Worm (Caenorhabditis elegans) whole organism, early embryonic: Measurements from ENCODE around the gene cyn-12.

Experiments used
- B0310.2 ChIP-seq: sonication (generic microtip); optimal IDR thresholded peaks from 2 replicates; lab custom pipeline; 2016; ENCODE audit warnings: mild to moderate bottlenecking, missing genetic modification characterization, missing compliant biosample characterization
- F13C5.2 ChIP-seq: sonication (generic microtip); optimal IDR thresholded peaks from 2 replicates; lab custom pipeline; 2017; ENCODE audit warnings: mild to moderate bottlenecking, missing genetic modification characterization, inconsistent platforms, missing compliant biosample characterization
- aly-1 ChIP-seq: sonication (generic microtip); optimal IDR thresholded peaks from 2 replicates; lab custom pipeline; 2016; ENCODE audit warnings: missing genetic modification characterization, missing compliant biosample characterization
- ama-1 ChIP-seq: fragments of 150-350 bp; optimal IDR thresholded peaks from 2 replicates; lab custom pipeline; 2014
- ceh-13 ChIP-seq: fragments of 200-800 bp; sonication (Bioruptor generic); optimal IDR thresholded peaks from 2 replicates; lab custom pipeline; 2018; ENCODE audit warnings: mild to moderate bottlenecking, missing genetic modification characterization, missing compliant biosample characterization
- ceh-36 ChIP-seq: sonication (generic microtip); optimal IDR thresholded peaks from 2 replicates; lab custom pipeline; 2016; ENCODE audit warnings: missing genetic modification characterization, inconsistent platforms, missing compliant biosample characterization
- ets-7 ChIP-seq: sonication (generic microtip); optimal IDR thresholded peaks from 2 replicates; lab custom pipeline; 2016; ENCODE audit warnings: missing genotype, missing genetic modification characterization, missing compliant biosample characterization
- flt-1 ChIP-seq: fragments of 200-800 bp; sonication (Bioruptor generic); IDR thresholded peaks from 2 replicates; pipeline ENCODE4 v1.3.6; 2022; ENCODE audit warnings: missing genetic modification characterization, missing compliant biosample characterization
- hmbx-1 ChIP-seq: sonication (generic microtip); optimal IDR thresholded peaks from 2 replicates; lab custom pipeline; 2016; ENCODE audit warnings: mild to moderate bottlenecking, missing genetic modification characterization, missing compliant biosample characterization
- hmg-4 ChIP-seq: fragments of 200-800 bp; sonication (Bioruptor generic); optimal IDR thresholded peaks from 2 replicates; lab custom pipeline; 2018; ENCODE audit warnings: mild to moderate bottlenecking, missing genetic modification characterization, missing compliant biosample characterization
- hnd-1 ChIP-seq: sonication (generic microtip); optimal IDR thresholded peaks from 2 replicates; lab custom pipeline; 2016; ENCODE audit warnings: missing genetic modification characterization, missing compliant biosample characterization
- pes-1 ChIP-seq: fragments of 200-800 bp; sonication (Bioruptor generic); IDR thresholded peaks from 2 replicates; pipeline ENCODE4 v1.3.6; 2022; ENCODE audit warnings: missing genetic modification reagents, missing genetic modification characterization, missing compliant biosample characterization
- scrt-1 ChIP-seq: fragments of 200-800 bp; sonication (Bioruptor generic); IDR thresholded peaks from 2 replicates; pipeline ENCODE4 v1.3.6; 2022; ENCODE audit warnings: missing genetic modification characterization, missing compliant biosample characterization
- sea-1 ChIP-seq: fragments of 200-800 bp; sonication (Bioruptor generic); conservative IDR thresholded peaks from 2 replicates; pipeline ENCODE4 v1.3.6; 2022; ENCODE audit warnings: missing genetic modification characterization, missing compliant biosample characterization
- tbx-11 ChIP-seq: fragments of 200-800 bp; sonication (Bioruptor generic); IDR thresholded peaks from 2 replicates; pipeline ENCODE4 v1.3.6; 2022; ENCODE audit warnings: missing genetic modification characterization, missing compliant biosample characterization
- tbx-37 ChIP-seq: fragments of 200-800 bp; sonication (Bioruptor generic); conservative IDR thresholded peaks from 2 replicates; pipeline ENCODE4 v1.3.6; 2022; ENCODE audit warnings: missing genetic modification reagents, missing genetic modification characterization, missing compliant biosample characterization
- tra-4 ChIP-seq: sonication (generic microtip); optimal IDR thresholded peaks from 2 replicates; lab custom pipeline; 2017; ENCODE audit warnings: missing genetic modification characterization, missing compliant biosample characterization

cyn-12 gene

ce11 chrIV:7167983-7168760, 35.2 kb upstream of the cyn-12 start, which contains the start of gene skr-16:
Gene skr-16, plus strand, starts transcription at chrIV:7168710.
- TF ChIP-seq B0310.2 (tag; lab: Kevin White, UChicago) (no peak), pes-1 (no peak), ceh-13 (no peak), hmbx-1 (no peak), ceh-36 (tag; lab: Kevin White, UChicago) (no peak), F13C5.2 (no peak), tbx-11 (GFP tag; lab: Robert Waterston, UW) (no peak), ets-7 (tag; lab: Kevin White, UChicago) (no peak), flt-1 (GFP tag; lab: Robert Waterston, UW) (no peak), hnd-1 (tag; lab: Kevin White, UChicago) (no peak), hmg-4 (GFP tag; lab: Kevin White, UChicago) (no peak), tbx-37 (GFP tag; lab: Robert Waterston, UW) (no peak), aly-1 (tag; lab: Kevin White, UChicago) (no peak), tra-4 (tag; lab: Kevin White, UChicago) (no peak), ama-1 (lab: Kevin White, UChicago) (no peak), scrt-1 (no peak), sea-1 (no peak)

- TF ChIP-seq B0310.2 (tag; lab: Kevin White, UChicago), result no peak
- TF ChIP-seq flt-1 (GFP tag; lab: Robert Waterston, UW), result no peak
- TF ChIP-seq ceh-13, result no peak
- no peak for TF ChIP-seq scrt-1
- no peak for TF ChIP-seq hnd-1 (tag; lab: Kevin White, UChicago)
- TF ChIP-seq ama-1 (lab: Kevin White, UChicago), result no peak
- no peak for TF ChIP-seq ets-7 (tag; lab: Kevin White, UChicago)
- no peak for TF ChIP-seq sea-1
- no peak for TF ChIP-seq ceh-36 (tag; lab: Kevin White, UChicago)
- TF ChIP-seq hmbx-1, result no peak
- no peak for TF ChIP-seq tbx-11 (GFP tag; lab: Robert Waterston, UW)
- TF ChIP-seq pes-1, result no peak
- no peak for TF ChIP-seq hmg-4 (GFP tag; lab: Kevin White, UChicago)
- no peak for TF ChIP-seq aly-1 (tag; lab: Kevin White, UChicago)
- no peak for TF ChIP-seq tra-4 (tag; lab: Kevin White, UChicago)
These were observed 33.5 kb upstream of the cyn-12 start, which contains the start of gene C42D4.18 for ce11 chrIV:7166553-7166952. Gene C42D4.18, plus strand, starts transcription at chrIV:7166783.

DNA sequence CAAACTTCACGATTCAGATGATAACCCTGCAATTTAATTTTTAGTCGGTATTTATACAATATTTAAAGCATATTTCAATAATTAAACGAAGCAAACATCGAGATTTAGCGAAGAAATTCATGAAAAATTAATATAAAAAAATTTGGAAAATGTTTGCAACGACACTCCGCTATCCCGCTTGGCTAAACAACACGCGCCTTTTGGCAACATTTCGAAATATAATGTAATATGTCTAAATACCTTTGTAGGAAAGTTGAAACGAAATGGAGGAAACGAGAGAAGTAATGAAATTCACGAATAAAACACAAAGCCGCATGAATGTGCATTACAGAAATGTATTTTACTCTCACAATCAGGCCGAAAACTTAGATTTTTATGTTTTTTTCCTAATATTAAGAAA, 32.7 kb upstream of the cyn-12 start, which contains the start of gene rpc-1:
Gene rpc-1 (minus strand): TSS at position 26 of the 400 bp plus-strand sequence.
- TF ChIP-seq hmbx-1 (no peak), aly-1 (tag; lab: Kevin White, UChicago) (no peak), F13C5.2 (peak; percentile 3)

DNA sequence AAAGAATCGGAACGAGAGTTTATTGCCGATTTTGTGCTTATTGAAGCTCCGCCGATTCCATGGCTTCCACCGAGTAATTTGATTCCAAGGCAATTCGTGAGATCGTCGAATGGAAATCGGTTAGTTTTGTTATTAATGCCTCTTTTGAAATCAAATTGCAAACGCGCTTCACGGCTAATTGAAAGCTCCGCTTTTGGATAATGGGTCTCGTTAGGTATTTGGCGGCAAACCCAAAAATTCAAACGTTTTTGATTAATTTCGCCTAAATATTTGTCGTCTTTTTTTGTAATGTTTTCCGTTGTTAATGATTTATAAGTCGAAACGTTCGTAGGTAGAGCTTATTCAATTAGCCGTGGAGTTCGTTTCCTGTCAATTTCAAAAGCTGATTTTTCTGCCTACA, 26.6 kb upstream of the cyn-12 start:
- TF ChIP-seq tbx-37 (GFP tag; lab: Robert Waterston, UW) (no peak), ceh-36 (tag; lab: Kevin White, UChicago) (no peak), hmbx-1 (no peak), hnd-1 (tag; lab: Kevin White, UChicago) (no peak), tra-4 (tag; lab: Kevin White, UChicago) (no peak), ceh-13 (no peak), B0310.2 (tag; lab: Kevin White, UChicago) (no peak), F13C5.2 (no peak), flt-1 (GFP tag; lab: Robert Waterston, UW) (no peak), pes-1 (no peak)

DNA sequence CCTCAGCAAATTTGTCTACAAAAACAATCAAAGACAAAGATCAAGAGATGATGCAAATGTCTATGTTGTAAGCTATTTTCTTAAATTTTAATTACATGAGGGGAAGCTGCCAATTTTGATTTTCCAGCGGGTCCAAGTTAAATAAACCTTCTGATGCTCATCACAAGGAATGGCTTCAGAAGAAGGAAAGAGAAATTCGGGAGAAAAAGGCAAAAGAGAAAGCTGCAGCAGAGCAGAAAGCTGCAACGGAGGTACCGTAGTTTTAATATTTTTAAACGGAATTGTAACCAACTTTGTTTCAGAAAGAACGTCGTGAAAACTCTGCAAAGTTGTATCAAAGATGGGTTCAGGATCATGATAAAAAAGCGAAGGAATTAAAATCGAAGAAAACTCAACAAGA, 25.1 kb upstream of the cyn-12 start:
- TF ChIP-seq pes-1, result no peak
- TF ChIP-seq ceh-13, result no peak
- TF ChIP-seq F13C5.2, result no peak
- TF ChIP-seq B0310.2 (tag; lab: Kevin White, UChicago), result no peak
- no peak for TF ChIP-seq tra-4 (tag; lab: Kevin White, UChicago)
- no peak for TF ChIP-seq ets-7 (tag; lab: Kevin White, UChicago)
- TF ChIP-seq scrt-1, result no peak
- TF ChIP-seq ceh-36 (tag; lab: Kevin White, UChicago), result no peak
- no peak for TF ChIP-seq hmbx-1
- no peak for TF ChIP-seq tbx-37 (GFP tag; lab: Robert Waterston, UW)
- TF ChIP-seq tbx-11 (GFP tag; lab: Robert Waterston, UW), result no peak

DNA sequence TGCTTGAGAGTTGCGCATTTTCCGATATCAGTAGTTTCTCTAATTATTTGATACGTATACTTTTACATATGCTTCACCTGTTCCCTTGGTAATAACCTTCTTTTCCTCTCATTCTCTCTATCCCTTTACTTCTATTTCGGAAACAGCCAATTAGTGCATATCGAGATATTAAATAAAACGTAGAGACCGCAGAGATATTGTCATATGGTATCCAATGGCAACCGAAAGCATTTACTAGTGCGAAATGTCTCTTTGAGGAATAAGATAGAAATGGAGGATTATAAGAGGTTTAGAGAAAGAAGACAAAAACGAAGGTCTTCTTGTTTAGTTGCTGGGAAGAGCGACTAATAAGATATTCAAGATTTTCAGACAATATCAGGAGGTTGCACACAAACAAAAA, 23.3 kb upstream of the cyn-12 start, which contains the start of gene maph-9:
Gene maph-9 (plus strand): TSS at position 273 of the 400 bp plus-strand sequence.
- TF ChIP-seq hnd-1 (tag; lab: Kevin White, UChicago), result no peak
- TF ChIP-seq F13C5.2, result no peak
- no peak for TF ChIP-seq sea-1
- no peak for TF ChIP-seq scrt-1
- no peak for TF ChIP-seq hmg-4 (GFP tag; lab: Kevin White, UChicago)
- TF ChIP-seq ama-1 (lab: Kevin White, UChicago), result no peak
- TF ChIP-seq flt-1 (GFP tag; lab: Robert Waterston, UW), result no peak
- TF ChIP-seq ceh-13, result no peak
- TF ChIP-seq tbx-37 (GFP tag; lab: Robert Waterston, UW), result no peak

ce11 chrIV:7154356-7154755, 21.3 kb upstream of the cyn-12 start, which contains the start of gene C34D4.2:
Gene C34D4.2, plus strand, starts transcription at chrIV:7154656.
- TF ChIP-seq hnd-1 (tag; lab: Kevin White, UChicago), result no peak
- no peak for TF ChIP-seq aly-1 (tag; lab: Kevin White, UChicago)
- no peak for TF ChIP-seq tra-4 (tag; lab: Kevin White, UChicago)
- TF ChIP-seq B0310.2 (tag; lab: Kevin White, UChicago), result no peak
- no peak for TF ChIP-seq F13C5.2
- no peak for TF ChIP-seq ceh-36 (tag; lab: Kevin White, UChicago)
- TF ChIP-seq sea-1, result no peak
- TF ChIP-seq ama-1 (lab: Kevin White, UChicago), result no peak
- TF ChIP-seq tbx-11 (GFP tag; lab: Robert Waterston, UW), result no peak
- no peak for TF ChIP-seq ets-7 (tag; lab: Kevin White, UChicago)
- no peak for TF ChIP-seq flt-1 (GFP tag; lab: Robert Waterston, UW)
- no peak for TF ChIP-seq pes-1
- no peak for TF ChIP-seq hmg-4 (GFP tag; lab: Kevin White, UChicago)
- no peak for TF ChIP-seq ceh-13
- TF ChIP-seq hmbx-1, result no peak
- no peak for TF ChIP-seq scrt-1
